Worm (Caenorhabditis elegans) whole organism, L2 larva: ENCODE measurements around the gene sucl-2.

Source experiments
- aly-2 ChIP-seq: fragments of 150-350 bp; optimal IDR thresholded peaks from 2 replicates; lab custom pipeline; 2014; ENCODE audit warnings: missing biosample characterization, missing genetic modification characterization
- fos-1 ChIP-seq: fragments of 150-350 bp; optimal IDR thresholded peaks from 2 replicates; lab custom pipeline; 2014; ENCODE audit warnings: missing biosample characterization, missing genetic modification characterization
- lin-39 ChIP-seq: fragments of 150-350 bp; optimal IDR thresholded peaks from 2 replicates; lab custom pipeline; 2014; ENCODE audit warnings: missing biosample characterization, missing genetic modification reagents, missing genetic modification characterization
- lsy-2 ChIP-seq, 2 experiments: fragments of 150-350 bp in 1 of 2; sonication (generic microtip) in 1 of 2; optimal IDR thresholded peaks; 2 replicates each; lab custom pipeline; 2014 to 2017; ENCODE audit warnings: missing biosample characterization in 2 of 2, missing genetic modification characterization in 2 of 2
- skn-1 ChIP-seq: sonication (generic microtip); optimal IDR thresholded peaks from 2 replicates; lab custom pipeline; 2017; ENCODE audit warnings: missing biosample characterization, missing genetic modification characterization
- unc-39 ChIP-seq: fragments of 150-350 bp; optimal IDR thresholded peaks from 2 replicates; lab custom pipeline; 2014; ENCODE audit warnings: missing biosample characterization, missing genetic modification characterization
- unc-62 ChIP-seq: fragments of 150-350 bp; optimal IDR thresholded peaks from 2 replicates; lab custom pipeline; 2014; ENCODE audit warnings: missing biosample characterization, missing genetic modification reagents, missing genetic modification characterization

ce11 chrIII:896904-897303, 4.3 kb downstream of the sucl-2 start:
- no peak for TF ChIP-seq unc-62
- no peak for TF ChIP-seq lsy-2 (tag; optimal IDR thresholded peaks at IDR 0.05; lab: Kevin White, UChicago)
- TF ChIP-seq skn-1 (tag; lab: Kevin White, UChicago), result no peak
- no peak for TF ChIP-seq lin-39 (tag; lab: Kevin White, UChicago)
- TF ChIP-seq unc-39, result no peak
- TF ChIP-seq fos-1 (tag; lab: Kevin White, UChicago), result no peak
- TF ChIP-seq aly-2 (tag; lab: Kevin White, UChicago), result no peak
